Worm (Caenorhabditis elegans) whole organism, young adult: ENCODE results near the gene M7.12.

Experiments used
- B0019.2 ChIP-seq: fragments of 200-800 bp; sonication (Bioruptor generic); conservative IDR thresholded peaks from 2 replicates; pipeline ENCODE4 v1.3.6; 2022; ENCODE audit warnings: missing genetic modification reagents, missing genetic modification characterization, missing compliant biosample characterization
- B0035.1 ChIP-seq: sonication (generic microtip); optimal IDR thresholded peaks from 2 replicates; lab custom pipeline; 2016; ENCODE audit warnings: missing genetic modification characterization, mild to moderate bottlenecking, missing compliant biosample characterization, missing genotype, missing genetic modification reagents
- B0261.1 ChIP-seq: sonication (generic microtip); optimal IDR thresholded peaks from 2 replicates; lab custom pipeline; 2016; ENCODE audit warnings: mild to moderate bottlenecking, missing genetic modification characterization, moderate library complexity, missing compliant biosample characterization
- B0336.3 ChIP-seq: fragments of 200-800 bp; sonication (Bioruptor generic); IDR thresholded peaks from 2 replicates; pipeline ENCODE4 v1.3.6; 2022; ENCODE audit warnings: missing genetic modification characterization, missing compliant biosample characterization
- C06A6.2 ChIP-seq: fragments of 200-800 bp; sonication (Bioruptor generic); conservative IDR thresholded peaks from 2 replicates; pipeline ENCODE4 v1.3.6; 2022; ENCODE audit warnings: missing genetic modification characterization, missing compliant biosample characterization
- F37B4.10 ChIP-seq: fragments of 200-800 bp; sonication (Bioruptor generic); IDR thresholded peaks from 2 replicates; pipeline ENCODE4 v1.3.6; 2022; ENCODE audit warnings: missing genetic modification characterization, missing compliant biosample characterization
- F57A8.1 ChIP-seq: fragments of 200-800 bp; sonication (Bioruptor generic); optimal IDR thresholded peaks from 2 replicates; lab custom pipeline; 2018; ENCODE audit warnings: mild to moderate bottlenecking, missing genetic modification characterization, moderate library complexity, missing compliant biosample characterization
- F57C9.4 ChIP-seq: sonication (generic microtip); optimal IDR thresholded peaks from 2 replicates; lab custom pipeline; 2017; ENCODE audit warnings: mild to moderate bottlenecking, missing genetic modification characterization, missing compliant biosample characterization
- K12H6.12 ChIP-seq: fragments of 200-800 bp; sonication (Bioruptor generic); optimal IDR thresholded peaks from 2 replicates; lab custom pipeline; 2018; ENCODE audit warnings: mild to moderate bottlenecking, missing genetic modification characterization, missing compliant biosample characterization
- T07F8.4 ChIP-seq: sonication (generic microtip); optimal IDR thresholded peaks from 2 replicates; lab custom pipeline; 2016; ENCODE audit warnings: mild to moderate bottlenecking, missing genetic modification characterization, moderate library complexity, missing compliant biosample characterization
- Y53F4B.3 ChIP-seq: fragments of 200-800 bp; sonication (Bioruptor generic); IDR thresholded peaks from 2 replicates; pipeline ENCODE4 v1.3.6; 2022; ENCODE audit warnings: missing genetic modification reagents, missing genetic modification characterization, missing compliant biosample characterization
- attf-6 ChIP-seq: fragments of 200-800 bp; sonication (Bioruptor generic); IDR thresholded peaks from 2 replicates; pipeline ENCODE4 v1.3.6; 2022; ENCODE audit warnings: missing genetic modification reagents, missing genetic modification characterization, missing compliant biosample characterization
- cebp-2 ChIP-seq: fragments of 200-800 bp; sonication (Bioruptor generic); IDR thresholded peaks from 2 replicates; pipeline ENCODE4 v1.3.6; 2022; ENCODE audit warnings: missing genetic modification characterization, missing compliant biosample characterization
- ceh-100 ChIP-seq: fragments of 200-800 bp; sonication (Bioruptor generic); IDR thresholded peaks from 2 replicates; pipeline ENCODE4 v1.3.6; 2022; ENCODE audit warnings: missing genetic modification reagents, missing genetic modification characterization, missing compliant biosample characterization
- ceh-40 ChIP-seq: fragments of 200-800 bp; sonication (Bioruptor generic); IDR thresholded peaks from 2 replicates; pipeline ENCODE4 v1.3.6; 2022; ENCODE audit warnings: missing genetic modification characterization, missing compliant biosample characterization
- efl-1 ChIP-seq: fragments of 150-350 bp; optimal IDR thresholded peaks from 2 replicates; lab custom pipeline; 2014; ENCODE audit warnings: missing biosample characterization, missing genetic modification reagents, missing genetic modification characterization
- fkh-3 ChIP-seq: sonication (generic microtip); optimal IDR thresholded peaks from 2 replicates; lab custom pipeline; 2016; ENCODE audit warnings: mild to moderate bottlenecking, missing genetic modification characterization, missing compliant biosample characterization
- hlh-12 ChIP-seq: sonication (generic microtip); optimal IDR thresholded peaks from 2 replicates; lab custom pipeline; 2016; ENCODE audit warnings: missing genetic modification characterization, missing compliant biosample characterization
- hmg-1.2 ChIP-seq: fragments of 200-800 bp; sonication (Bioruptor generic); IDR thresholded peaks from 2 replicates; pipeline ENCODE4 v1.3.6; 2022; ENCODE audit warnings: missing genetic modification reagents, missing genetic modification characterization, missing compliant biosample characterization
- hmg-20 ChIP-seq: fragments of 200-800 bp; sonication (Bioruptor generic); IDR thresholded peaks from 2 replicates; pipeline ENCODE4 v1.3.6; 2022; ENCODE audit warnings: missing genetic modification reagents, missing genetic modification characterization, missing compliant biosample characterization
- hsf-1 ChIP-seq: fragments of 200-800 bp; sonication (Bioruptor generic); IDR thresholded peaks from 2 replicates; pipeline ENCODE4 v1.3.6; 2022; ENCODE audit warnings: missing genetic modification reagents, missing genetic modification characterization, missing compliant biosample characterization
- lir-1 ChIP-seq: fragments of 200-800 bp; sonication (Bioruptor generic); conservative IDR thresholded peaks from 2 replicates; pipeline ENCODE4 v1.3.6; 2022; ENCODE audit warnings: missing genetic modification reagents, missing genetic modification characterization, missing compliant biosample characterization
- lsl-1 ChIP-seq: fragments of 200-800 bp; sonication (Bioruptor generic); optimal IDR thresholded peaks from 2 replicates; lab custom pipeline; 2018; ENCODE audit warnings: mild to moderate bottlenecking, missing genetic modification characterization, moderate library complexity, missing compliant biosample characterization
- lsy-27 ChIP-seq: sonication (generic microtip); optimal IDR thresholded peaks from 2 replicates; lab custom pipeline; 2017; ENCODE audit warnings: missing genetic modification characterization, mild to moderate bottlenecking, missing compliant biosample characterization, antibody characterized with exemption, missing genotype, borderline replicate concordance; ENCODE audit not compliant: insufficient read depth
- madf-3 ChIP-seq: fragments of 200-800 bp; sonication (Bioruptor generic); IDR thresholded peaks from 2 replicates; pipeline ENCODE4 v1.3.6; 2022; ENCODE audit warnings: missing genetic modification reagents, missing genetic modification characterization, missing compliant biosample characterization
- madf-8 ChIP-seq: fragments of 200-800 bp; sonication (Bioruptor generic); conservative IDR thresholded peaks from 2 replicates; pipeline ENCODE4 v1.3.6; 2022; ENCODE audit warnings: missing genetic modification reagents, missing genetic modification characterization, missing compliant biosample characterization
- mcd-1 ChIP-seq: fragments of 200-800 bp; sonication (Bioruptor generic); IDR thresholded peaks from 2 replicates; pipeline ENCODE4 v1.3.6; 2022; ENCODE audit warnings: missing genetic modification reagents, missing genetic modification characterization, missing compliant biosample characterization
- pbrm-1 ChIP-seq: fragments of 200-800 bp; sonication (Bioruptor generic); IDR thresholded peaks from 2 replicates; pipeline ENCODE4 v1.3.6; 2022; ENCODE audit warnings: missing genetic modification reagents, missing genetic modification characterization, missing compliant biosample characterization
- rcor-1 ChIP-seq: fragments of 200-800 bp; sonication (Bioruptor generic); IDR thresholded peaks from 2 replicates; pipeline ENCODE4 v1.3.6; 2022; ENCODE audit warnings: missing genetic modification reagents, missing genetic modification characterization, missing compliant biosample characterization
- repo-1 ChIP-seq: sonication (generic microtip); optimal IDR thresholded peaks from 2 replicates; lab custom pipeline; 2017; ENCODE audit warnings: mild to moderate bottlenecking, missing genetic modification characterization, missing compliant biosample characterization
- snpc-3.4 ChIP-seq: sonication (generic microtip); optimal IDR thresholded peaks from 2 replicates; lab custom pipeline; 2017; ENCODE audit warnings: missing genetic modification characterization, mild to moderate bottlenecking, missing compliant biosample characterization, antibody characterized with exemption, moderate library complexity, missing genotype, missing genetic modification reagents
- snpc-4 ChIP-seq, 5 experiments: fragments of 150-350 bp in 1 of 5; sonication (generic microtip) in 4 of 5; optimal IDR thresholded peaks; 2 replicates each; lab custom pipeline; 2014 to 2018; ENCODE audit warnings: missing genetic modification characterization in 5 of 5, missing biosample characterization in 3 of 5, antibody characterized with exemption in 2 of 5, mild to moderate bottlenecking in 2 of 5, missing compliant biosample characterization in 2 of 5, missing genotype in 2 of 5, moderate library complexity in 2 of 5, missing genetic modification reagents in 1 of 5
- xnd-1 ChIP-seq: sonication (generic microtip); optimal IDR thresholded peaks from 2 replicates; lab custom pipeline; 2016; ENCODE audit warnings: missing genotype, missing genetic modification reagents, missing genetic modification characterization, missing compliant biosample characterization
- ztf-25 ChIP-seq: fragments of 200-800 bp; sonication (Bioruptor generic); IDR thresholded peaks from 2 replicates; pipeline ENCODE4 v1.3.6; 2022; ENCODE audit warnings: missing genetic modification reagents, missing genetic modification characterization, missing compliant biosample characterization
- ztf-26 ChIP-seq: sonication (generic microtip); optimal IDR thresholded peaks from 2 replicates; lab custom pipeline; 2017; ENCODE audit warnings: missing genetic modification characterization, missing compliant biosample characterization
- ztf-28 ChIP-seq: fragments of 200-800 bp; sonication (Bioruptor generic); IDR thresholded peaks from 2 replicates; pipeline ENCODE4 v1.3.6; 2022; ENCODE audit warnings: missing genetic modification reagents, missing genetic modification characterization, missing compliant biosample characterization
- ztf-6 ChIP-seq: fragments of 200-800 bp; sonication (Bioruptor generic); IDR thresholded peaks from 2 replicates; pipeline ENCODE4 v1.3.6; 2022; ENCODE audit warnings: missing genetic modification reagents, missing genetic modification characterization, missing compliant biosample characterization

M7.12 gene

ce11 chrIV:11142314-11143227, 44.8 kb upstream of the M7.12 start, which contains the start of gene skih-2 (continued):
- TF ChIP-seq F57C9.4 (no peak), xnd-1 (peak; percentile 91), F37B4.10 (no peak), hmg-20 (no peak), B0035.1 (no peak), hmg-1.2 (GFP tag; lab: Robert Waterston, UW) (no peak), attf-6 (GFP tag; lab: Robert Waterston, UW) (no peak), K12H6.12 (no peak), ztf-6 (GFP tag; lab: Robert Waterston, UW) (no peak), ztf-26 (no peak), pbrm-1 (GFP tag; lab: Robert Waterston, UW) (no peak), ztf-25 (no peak), lir-1 (GFP tag; lab: Robert Waterston, UW) (no peak), hlh-12 (tag; lab: Kevin White, UChicago) (no peak), snpc-3.4 (tag; lab: Kevin White, UChicago) (peak; percentile 14), efl-1 (GFP tag; lab: Kevin White, UChicago) (peak; percentile 72), Y53F4B.3 (GFP tag; lab: Robert Waterston, UW) (no peak), repo-1 (tag; lab: Kevin White, UChicago) (no peak), B0261.1 (tag; lab: Kevin White, UChicago) (no peak), ceh-40 (GFP tag; lab: Robert Waterston, UW) (no peak), T07F8.4 (tag; lab: Kevin White, UChicago) (no peak), ztf-28 (no peak), madf-8 (GFP tag; lab: Robert Waterston, UW) (peak; percentile 78), hsf-1 (peak; percentile 98), rcor-1 (peak; percentile 30; the same call in 1 of the 2 replicates), lsy-27 (tag; lab: Kevin White, UChicago) (no peak), cebp-2 (GFP tag; lab: Robert Waterston, UW) (no peak), C06A6.2 (no peak), fkh-3 (tag; lab: Kevin White, UChicago) (no peak), ceh-100 (GFP tag; lab: Robert Waterston, UW) (peak; percentile 44), lsl-1 (GFP tag; lab: Kevin White, UChicago) (peak; percentile 93), mcd-1 (no peak), snpc-4 (GFP tag; optimal IDR thresholded peaks at IDR 0.05; lab: Kevin White, UChicago) (no peak), snpc-4 (tag; optimal IDR thresholded peaks at IDR 0.05; lab: Kevin White, UChicago) (peak in 2 of 4 experiments; percentile 16 to 20)
- TF ChIP-seq, all 124 proteins: peak for 20

ce11 chrIV:11131268-11131667, 33.5 kb upstream of the M7.12 start, which contains the start of gene ard-1:
Gene ard-1, plus strand, starts transcription at chrIV:11131279.
- TF ChIP-seq F57A8.1 (GFP tag; lab: Kevin White, UChicago) (no peak), B0019.2 (GFP tag; lab: Robert Waterston, UW) (no peak), madf-3 (GFP tag; lab: Robert Waterston, UW) (0 out of 2 replicates have a peak, but pooled peaks have one; percentile 32), B0336.3 (0 out of 2 replicates have a peak, but pooled peaks have one; percentile 39), hsf-1 (0 out of 2 replicates have a peak, but pooled peaks have one; percentile 15), xnd-1 (peak; percentile 10)
